Fruit fly (Drosophila melanogaster): ENCODE data around the gene CG31104.
A peak's percentile ranks its signal among the peaks of the same experiment; 100 is the strongest.

Gene CG31104

DNA sequence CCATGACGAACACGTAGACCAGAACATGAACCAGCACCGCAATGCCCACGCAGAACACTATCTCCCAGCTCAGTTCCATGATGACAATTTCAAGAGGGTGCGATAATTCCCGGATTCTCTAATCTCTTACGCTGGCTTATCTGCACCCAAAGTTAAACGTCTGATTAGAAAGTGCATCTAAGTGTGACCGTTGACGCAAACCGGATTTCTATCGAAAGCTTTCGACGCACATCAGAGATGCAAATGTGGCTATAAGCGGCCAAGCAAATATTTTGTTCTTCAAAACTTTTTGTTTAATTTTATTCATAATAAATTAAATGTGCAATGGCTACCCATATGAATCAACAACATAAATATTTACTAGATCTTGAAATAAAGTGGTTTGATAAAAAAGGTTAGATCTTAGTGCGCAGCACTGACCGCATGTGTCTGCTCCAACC is 22.9 kb upstream of the CG31104 start, which contains the start of the genes Kdsr and CG11858:
Gene Kdsr (minus strand): TSS at position 177 of the 440 bp plus-strand sequence.
Gene CG11858 (plus strand): TSS at position 420 of the 440 bp plus-strand sequence.
- TF ChIP-seq fru (GFP tag; optimal IDR thresholded peaks at IDR 0.05) (peak; percentile 75), dmrt93B (GFP tag; optimal IDR thresholded peaks at IDR 0.05) (no peak), GATAd (GFP tag; optimal IDR thresholded peaks at IDR 0.05) (peak; percentile 57), CrebA (GFP tag; optimal IDR thresholded peaks at IDR 0.05; ENCODE audit: borderline replicate concordance) (no peak), foxo (GFP tag; optimal IDR thresholded peaks at IDR 0.05) (peak; percentile 25 to 79), lola (GFP tag; optimal IDR thresholded peaks at IDR 0.05) (no peak), dl (GFP tag; optimal IDR thresholded peaks at IDR 0.05; ENCODE audit: insufficient read depth in 1 of 2, partially characterized antibody in 2 of 2) (no peak), Dif (GFP tag; optimal IDR thresholded peaks at IDR 0.05; ENCODE audit: partially characterized antibody) (no peak), woc (GFP tag; optimal IDR thresholded peaks at IDR 0.05) (peak; percentile 93), jim (GFP tag; optimal IDR thresholded peaks at IDR 0.05) (no peak), HLH106 (tag; optimal IDR thresholded peaks at IDR 0.05) (peak; percentile 72), Dfd (GFP tag; optimal IDR thresholded peaks at IDR 0.05) (no peak), sage (GFP tag; optimal IDR thresholded peaks at IDR 0.05) (no peak), h (GFP tag; optimal IDR thresholded peaks at IDR 0.05) (peak; percentile 83), Rel (GFP tag; optimal IDR thresholded peaks at IDR 0.05) (no peak), Rel (tag; optimal IDR thresholded peaks at IDR 0.05) (peak; percentile 53), Sp1 (GFP tag; optimal IDR thresholded peaks at IDR 0.05) (peak; percentile 74), rgr (GFP tag; optimal IDR thresholded peaks at IDR 0.05) (peak; percentile 71), Myc (optimal IDR thresholded peaks at IDR 0.05) (peak; percentile 99), psq (GFP tag; optimal IDR thresholded peaks at IDR 0.05) (peak; percentile 52), Hr78 (GFP tag; optimal IDR thresholded peaks at IDR 0.05) (no peak), ey (GFP tag; optimal IDR thresholded peaks at IDR 0.05) (peak; percentile 75), CG32264 (GFP tag; optimal IDR thresholded peaks at IDR 0.05) (peak; percentile 36), br (GFP tag; optimal IDR thresholded peaks at IDR 0.05) (peak; percentile 72), OdsH (GFP tag; optimal IDR thresholded peaks at IDR 0.05) (peak; percentile 55), CG9705 (GFP tag; optimal IDR thresholded peaks at IDR 0.05) (peak; percentile 72), brk (GFP tag; optimal IDR thresholded peaks at IDR 0.05) (no peak), Jra (GFP tag; optimal IDR thresholded peaks at IDR 0.05) (peak; percentile 62), sv (GFP tag; optimal IDR thresholded peaks at IDR 0.05) (peak; percentile 67)

DNA sequence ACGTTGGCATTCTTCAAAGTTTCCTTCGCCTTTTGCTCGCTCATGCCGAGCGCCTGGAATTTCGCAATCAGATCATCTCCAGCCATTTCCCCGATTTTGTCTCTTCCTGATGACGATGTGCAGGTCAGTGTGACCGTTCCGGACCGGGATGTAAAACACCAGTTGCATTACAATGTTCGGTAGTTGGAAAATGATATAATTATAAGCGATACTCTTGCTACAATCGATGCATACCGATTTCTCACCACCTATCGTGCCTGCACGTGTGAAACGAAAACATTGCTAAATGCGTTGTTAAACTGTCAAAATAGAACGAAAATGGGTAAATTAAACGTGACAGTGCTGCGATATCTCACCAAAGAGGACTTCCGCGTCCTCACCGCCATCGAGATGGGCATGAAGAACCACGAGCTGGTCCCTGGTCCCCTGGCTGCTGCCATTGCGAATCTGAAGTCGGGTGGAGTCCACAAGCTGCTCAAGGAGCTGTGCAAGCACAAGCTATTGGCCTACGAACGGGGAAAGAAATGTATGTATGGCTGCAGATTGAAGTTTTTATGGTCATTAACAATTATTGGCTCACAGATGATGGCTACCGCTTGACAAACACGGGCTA is 19.6 kb upstream of the CG31104 start, which contains the start of the genes GlnRS and RIOK2:
Gene GlnRS (minus strand): TSS at position 133 of the 613 bp plus-strand sequence.
Gene RIOK2 (plus strand): TSS at position 256 of the 613 bp plus-strand sequence.
- TF ChIP-seq psq (GFP tag; optimal IDR thresholded peaks at IDR 0.05) (no peak), Abd-B (GFP tag; optimal IDR thresholded peaks at IDR 0.05) (peak; percentile 59), N (GFP tag; optimal IDR thresholded peaks at IDR 0.05) (peak; percentile 100), Myc (optimal IDR thresholded peaks at IDR 0.05) (peak; percentile 75), CG9705 (GFP tag; optimal IDR thresholded peaks at IDR 0.05) (no peak), Rel (GFP tag; optimal IDR thresholded peaks at IDR 0.05) (no peak), Rel (tag; optimal IDR thresholded peaks at IDR 0.05) (peak; percentile 54), Sp1 (GFP tag; optimal IDR thresholded peaks at IDR 0.05) (peak; percentile 13), tai (GFP tag; optimal IDR thresholded peaks at IDR 0.05) (no peak), Hr78 (GFP tag; optimal IDR thresholded peaks at IDR 0.05) (peak; percentile 79)

DNA sequence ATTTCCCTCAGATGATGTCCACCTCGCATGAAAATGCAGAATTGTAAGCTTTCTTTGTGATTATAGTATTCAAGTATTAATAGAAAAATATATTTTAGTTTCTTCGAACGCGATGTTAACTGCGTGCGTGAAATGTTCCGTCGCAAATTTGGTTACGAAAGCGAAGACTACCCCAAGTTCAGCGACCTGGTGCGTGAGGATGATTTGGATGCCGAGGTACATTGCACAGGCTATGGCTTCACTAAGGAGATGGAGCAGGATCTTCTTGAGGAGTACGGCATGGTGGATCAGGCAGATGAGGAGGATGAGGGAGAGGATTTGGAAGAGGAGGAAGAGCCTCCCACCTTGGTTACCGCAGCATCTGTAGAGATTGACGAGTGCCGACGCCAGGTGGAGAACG is 18.5 kb upstream of the CG31104 start:
- no peak for TF ChIP-seq N (GFP tag; optimal IDR thresholded peaks at IDR 0.05)
- no peak for TF ChIP-seq rgr (GFP tag; optimal IDR thresholded peaks at IDR 0.05)
- TF ChIP-seq HLH106 (tag; optimal IDR thresholded peaks at IDR 0.05) = no peak
- TF ChIP-seq lola (GFP tag; optimal IDR thresholded peaks at IDR 0.05) = no peak
- no peak for TF ChIP-seq psq (GFP tag; optimal IDR thresholded peaks at IDR 0.05)
- TF ChIP-seq br (GFP tag; optimal IDR thresholded peaks at IDR 0.05) = no peak
- TF ChIP-seq h (GFP tag; optimal IDR thresholded peaks at IDR 0.05) = no peak
- TF ChIP-seq CG32264 (GFP tag; optimal IDR thresholded peaks at IDR 0.05) = no peak
- no peak for TF ChIP-seq Jra (GFP tag; optimal IDR thresholded peaks at IDR 0.05)
- no peak for TF ChIP-seq CG9705 (GFP tag; optimal IDR thresholded peaks at IDR 0.05)
- no peak for TF ChIP-seq Dif (GFP tag; optimal IDR thresholded peaks at IDR 0.05; ENCODE audit: partially characterized antibody)
- TF ChIP-seq Hr83 (GFP tag; optimal IDR thresholded peaks at IDR 0.05; ENCODE audit: poor library complexity, severe bottlenecking) = no peak
- TF ChIP-seq GATAd (GFP tag; optimal IDR thresholded peaks at IDR 0.05) = no peak
- no peak for TF ChIP-seq Dfd (GFP tag; optimal IDR thresholded peaks at IDR 0.05)
- TF ChIP-seq Hnf4 (GFP tag; optimal IDR thresholded peaks at IDR 0.05) = no peak
- no peak for TF ChIP-seq OdsH (GFP tag; optimal IDR thresholded peaks at IDR 0.05)
- TF ChIP-seq Hr78 (GFP tag; optimal IDR thresholded peaks at IDR 0.05) = no peak
- no peak for TF ChIP-seq Rel (GFP tag; optimal IDR thresholded peaks at IDR 0.05)
- no peak for TF ChIP-seq Rel (tag; optimal IDR thresholded peaks at IDR 0.05)
